Worm (Caenorhabditis elegans): ENCODE results near the gene F36H12.4.
"Not testable (repeated sequence)": the region's sequence is repeated elsewhere in the genome, so short reads cannot be mapped to it uniquely, and the experiment has no call there.

- TF ChIP-seq mep-1 (tag; optimal IDR thresholded peaks at IDR 0.05); mef-2 (tag; optimal IDR thresholded peaks at IDR 0.05); ceh-82 (tag; optimal IDR thresholded peaks at IDR 0.05); fkh-8 (tag; optimal IDR thresholded peaks at IDR 0.05); dpl-1 (GFP tag; optimal IDR thresholded peaks at IDR 0.05); nhr-76 (tag; optimal IDR thresholded peaks at IDR 0.05); lin-15B (tag; optimal IDR thresholded peaks at IDR 0.05); elt-3 (tag; optimal IDR thresholded peaks at IDR 0.05): not testable (repeated sequence)
These were observed 26.3 kb downstream of the F36H12.4 start, which contains the start of gene msp-51 for ce11 chrIV:5295240-5295639.
